Fruit fly (Drosophila melanogaster) whole organism, prepupa: Measurements from ENCODE around the gene CG45067.

Source experiments
- CG10631 ChIP-seq: fragments of 200-800 bp; sonication (Bioruptor generic); optimal IDR thresholded peaks from 2 replicates; lab custom pipeline; 2016; ENCODE audit warnings: missing biosample characterization, missing genetic modification characterization
- CG10669 ChIP-seq: fragments of 200-800 bp; sonication (Bioruptor generic); optimal IDR thresholded peaks from 3 replicates; lab custom pipeline; 2018; ENCODE audit warnings: missing biosample characterization, mild to moderate bottlenecking, missing genetic modification characterization, moderate library complexity
- CG11294 ChIP-seq: fragments of 200-800 bp; sonication (Bioruptor generic); IDR thresholded peaks from 2 replicates; pipeline ENCODE4 v1.3.6; 2022; ENCODE audit warnings: missing biosample characterization, missing genetic modification characterization
- CG15336 ChIP-seq: fragments of 200-800 bp; sonication (Bioruptor generic); IDR thresholded peaks from 2 replicates; pipeline ENCODE4 v1.3.6; 2022; ENCODE audit warnings: missing biosample characterization, missing genetic modification characterization
- CG16779 ChIP-seq: fragments of 200-800 bp; sonication (Bioruptor generic); optimal IDR thresholded peaks from 3 replicates; lab custom pipeline; 2017; ENCODE audit warnings: missing biosample characterization, mild to moderate bottlenecking, missing genetic modification characterization
- CG3032 ChIP-seq: fragments of 200-800 bp; optimal IDR thresholded peaks from 2 replicates; lab custom pipeline; 2019; ENCODE audit warnings: missing biosample characterization, mild to moderate bottlenecking, missing genetic modification characterization, moderate library complexity
- CG31627 ChIP-seq: fragments of 200-800 bp; sonication (Bioruptor generic); optimal IDR thresholded peaks from 3 replicates; lab custom pipeline; 2016; ENCODE audit warnings: missing biosample characterization, missing genetic modification characterization
- CG34406 ChIP-seq: fragments of 200-800 bp; sonication (Bioruptor generic); optimal IDR thresholded peaks from 3 replicates; lab custom pipeline; 2016; ENCODE audit warnings: missing biosample characterization, missing genetic modification characterization
- CG3919 ChIP-seq: fragments of 200-800 bp; sonication (Bioruptor generic); optimal IDR thresholded peaks from 3 replicates; lab custom pipeline; 2016; ENCODE audit warnings: missing biosample characterization, missing genetic modification characterization
- CG4318 ChIP-seq: fragments of 200-800 bp; sonication (Bioruptor generic); optimal IDR thresholded peaks from 3 replicates; lab custom pipeline; 2017; ENCODE audit warnings: missing biosample characterization, mild to moderate bottlenecking, missing genetic modification characterization
- CG6163 ChIP-seq: fragments of 200-800 bp; sonication (Bioruptor generic); IDR thresholded peaks from 3 replicates; pipeline ENCODE4 v1.3.6; 2022; ENCODE audit warnings: missing biosample characterization, missing genetic modification characterization
- CG6276 ChIP-seq: fragments of 200-800 bp; sonication (Bioruptor generic); optimal IDR thresholded peaks from 2 replicates; lab custom pipeline; 2017; ENCODE audit warnings: missing biosample characterization, mild to moderate bottlenecking, missing genetic modification characterization
- CG6854 ChIP-seq: fragments of 200-800 bp; sonication (Bioruptor generic); optimal IDR thresholded peaks from 2 replicates; lab custom pipeline; 2017; ENCODE audit warnings: missing biosample characterization, mild to moderate bottlenecking, missing genetic modification characterization
- CG7368 ChIP-seq: fragments of 200-800 bp; sonication (Bioruptor generic); optimal IDR thresholded peaks from 3 replicates; lab custom pipeline; 2016; ENCODE audit warnings: missing biosample characterization, missing genetic modification characterization
- CG8119 ChIP-seq: fragments of 200-800 bp; sonication (Bioruptor generic); IDR thresholded peaks from 3 replicates; pipeline ENCODE4 v1.3.6; 2022; ENCODE audit warnings: missing biosample characterization, missing genetic modification characterization
- CG8319 ChIP-seq: fragments of 200-800 bp; sonication (Bioruptor generic); optimal IDR thresholded peaks from 3 replicates; lab custom pipeline; 2016; ENCODE audit warnings: missing biosample characterization, missing genetic modification characterization
- CG9139 ChIP-seq: fragments of 200-800 bp; sonication (Bioruptor generic); optimal IDR thresholded peaks from 3 replicates; lab custom pipeline; 2017; ENCODE audit warnings: missing biosample characterization, mild to moderate bottlenecking, missing genetic modification characterization
- Eip75B ChIP-seq: fragments of 200-800 bp; sonication (Bioruptor generic); optimal IDR thresholded peaks from 3 replicates; lab custom pipeline; 2016; ENCODE audit warnings: missing biosample characterization, missing genetic modification characterization
- Eip93F ChIP-seq: fragments of 200-800 bp; sonication (Bioruptor generic); optimal IDR thresholded peaks from 2 replicates; lab custom pipeline; 2016; ENCODE audit warnings: missing biosample characterization, mild to moderate bottlenecking, missing genetic modification characterization
- Ets21C ChIP-seq: fragments of 200-800 bp; sonication (Bioruptor generic); optimal IDR thresholded peaks from 3 replicates; lab custom pipeline; 2016; ENCODE audit warnings: missing biosample characterization, missing genetic modification characterization
- Ets96B ChIP-seq: fragments of 200-800 bp; optimal IDR thresholded peaks from 2 replicates; lab custom pipeline; 2019; ENCODE audit warnings: missing biosample characterization, mild to moderate bottlenecking, missing genetic modification characterization, moderate library complexity
- Hr39 ChIP-seq: fragments of 200-800 bp; sonication (Bioruptor generic); optimal IDR thresholded peaks from 2 replicates; lab custom pipeline; 2016; ENCODE audit warnings: missing biosample characterization, missing genetic modification characterization
- Lpt ChIP-seq: fragments of 200-800 bp; sonication (Bioruptor generic); optimal IDR thresholded peaks from 3 replicates; lab custom pipeline; 2016; ENCODE audit warnings: missing biosample characterization, missing genetic modification characterization
- Met ChIP-seq: fragments of 200-800 bp; sonication (Bioruptor generic); optimal IDR thresholded peaks from 3 replicates; lab custom pipeline; 2016; ENCODE audit warnings: missing biosample characterization, missing genetic modification characterization
- OdsH ChIP-seq: fragments of 200-800 bp; sonication (Bioruptor generic); optimal IDR thresholded peaks from 3 replicates; lab custom pipeline; 2016; ENCODE audit warnings: missing biosample characterization, missing genetic modification characterization
- Sox102F ChIP-seq: fragments of 200-800 bp; sonication (Bioruptor generic); optimal IDR thresholded peaks from 2 replicates; lab custom pipeline; 2016; ENCODE audit warnings: missing biosample characterization, mild to moderate bottlenecking, missing genetic modification characterization
- Sox15 ChIP-seq: fragments of 200-800 bp; sonication (Bioruptor generic); optimal IDR thresholded peaks from 3 replicates; lab custom pipeline; 2016; ENCODE audit warnings: missing biosample characterization, missing genetic modification characterization
- achi ChIP-seq: fragments of 200-800 bp; sonication (Bioruptor generic); optimal IDR thresholded peaks from 3 replicates; lab custom pipeline; 2016; ENCODE audit warnings: missing biosample characterization, missing genetic modification characterization
- acj6 ChIP-seq: fragments of 200-800 bp; sonication (Bioruptor generic); optimal IDR thresholded peaks from 3 replicates; lab custom pipeline; 2016; ENCODE audit warnings: missing biosample characterization, missing genetic modification characterization
- dac ChIP-seq: fragments of 200-800 bp; sonication (Bioruptor generic); optimal IDR thresholded peaks from 2 replicates; lab custom pipeline; 2017; ENCODE audit warnings: missing biosample characterization, mild to moderate bottlenecking, missing genetic modification characterization
- dsx ChIP-seq: fragments of 200-800 bp; optimal IDR thresholded peaks from 3 replicates; lab custom pipeline; 2019; ENCODE audit warnings: missing biosample characterization, mild to moderate bottlenecking, missing genetic modification characterization, moderate library complexity; ENCODE audit not compliant: poor library complexity, severe bottlenecking
- eg ChIP-seq: fragments of 200-800 bp; sonication (Bioruptor generic); IDR thresholded peaks from 3 replicates; pipeline ENCODE4 v1.3.6; 2022; ENCODE audit warnings: missing biosample characterization, missing genetic modification characterization
- esn ChIP-seq: fragments of 200-800 bp; sonication (Bioruptor generic); optimal IDR thresholded peaks from 2 replicates; lab custom pipeline; 2016; ENCODE audit warnings: missing biosample characterization, mild to moderate bottlenecking, missing genetic modification characterization, moderate library complexity
- fd59A ChIP-seq: fragments of 200-800 bp; sonication (Bioruptor generic); optimal IDR thresholded peaks from 2 replicates; lab custom pipeline; 2017; ENCODE audit warnings: missing biosample characterization, mild to moderate bottlenecking, missing genetic modification characterization, missing genetic modification reagents
- lz ChIP-seq: fragments of 200-800 bp; sonication (Bioruptor generic); optimal IDR thresholded peaks from 3 replicates; lab custom pipeline; 2016; ENCODE audit warnings: missing biosample characterization, missing genetic modification characterization
- pdm3 ChIP-seq: fragments of 200-800 bp; sonication (Bioruptor generic); optimal IDR thresholded peaks from 3 replicates; lab custom pipeline; 2016; ENCODE audit warnings: missing biosample characterization, missing genetic modification characterization
- spab ChIP-seq: fragments of 200-800 bp; sonication (Bioruptor generic); optimal IDR thresholded peaks from 2 replicates; lab custom pipeline; 2017; ENCODE audit warnings: missing biosample characterization, mild to moderate bottlenecking, missing genetic modification characterization, missing genetic modification reagents
- ss ChIP-seq, 2 experiments: fragments of 200-800 bp; sonication (Bioruptor generic); optimal IDR thresholded peaks; 2 replicates in 1 of 2; 3 replicates in 1 of 2; lab custom pipeline; 2017 to 2018; ENCODE audit warnings: mild to moderate bottlenecking in 2 of 2, missing biosample characterization in 2 of 2, missing genetic modification characterization in 2 of 2, moderate library complexity in 1 of 2
- svp ChIP-seq: fragments of 200-800 bp; sonication (Bioruptor generic); peaks from one replicate; lab custom pipeline; 2016; ENCODE audit warnings: missing biosample characterization, missing genetic modification characterization
- topi ChIP-seq: fragments of 200-800 bp; sonication (Bioruptor generic); optimal IDR thresholded peaks from 3 replicates; lab custom pipeline; 2016; ENCODE audit warnings: missing biosample characterization, missing genetic modification characterization
- vri ChIP-seq: fragments of 200-800 bp; sonication (Bioruptor generic); optimal IDR thresholded peaks from 3 replicates; lab custom pipeline; 2016; ENCODE audit warnings: missing biosample characterization, mild to moderate bottlenecking, missing genetic modification characterization

Gene CG45067

DNA sequence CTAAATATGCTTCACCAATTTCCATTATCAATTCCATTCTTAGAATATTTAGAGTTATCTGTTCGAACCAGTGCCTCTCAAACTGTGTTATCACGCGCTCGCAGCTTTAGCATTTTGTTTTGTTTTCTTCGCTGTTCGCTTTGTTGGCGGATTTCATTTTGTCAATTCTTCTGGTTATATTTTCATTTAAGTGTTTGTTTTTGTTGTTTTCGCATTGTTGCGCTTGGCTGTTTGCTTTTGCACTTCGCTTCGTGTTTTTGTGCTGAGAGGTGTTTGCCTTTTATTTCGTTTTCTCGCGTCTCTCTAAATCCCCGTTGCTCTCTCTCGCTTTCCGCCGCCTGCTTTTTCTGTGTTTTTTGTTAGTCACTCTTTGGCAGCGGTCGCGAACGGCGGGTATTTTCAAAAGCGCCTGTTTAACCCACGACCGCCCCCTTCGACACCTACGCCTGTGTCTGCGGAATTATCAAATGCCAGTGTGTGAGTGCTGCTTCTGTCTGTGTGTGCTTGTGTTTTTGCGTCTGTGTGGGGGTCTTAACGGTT lies 36.6 kb downstream of the CG45067 start (continued):
- TF ChIP-seq ss (GFP tag; optimal IDR thresholded peaks at IDR 0.05; lab: Kevin White, UChicago) (peak; percentile 89 to 93), dsx (peak; percentile 68), svp (GFP tag; lab: Kevin White, UChicago) (peak; percentile 94), CG3032 (tag; lab: Kevin White, UChicago) (peak; percentile 32), CG15336 (GFP tag; lab: Robert Waterston, UW) (peak; percentile 91), lz (GFP tag; lab: Kevin White, UChicago) (peak; percentile 53), Hr39 (GFP tag; lab: Kevin White, UChicago) (peak; percentile 41), dac (GFP tag; lab: Kevin White, UChicago) (peak; percentile 1), CG6163 (GFP tag; lab: Robert Waterston, UW) (peak; percentile 86), CG4318 (GFP tag; lab: Kevin White, UChicago) (no peak), Ets21C (no peak), CG8319 (no peak), CG10631 (GFP tag; lab: Kevin White, UChicago) (peak; percentile 12), CG16779 (tag; lab: Kevin White, UChicago) (peak; percentile 62), acj6 (GFP tag; lab: Kevin White, UChicago) (peak; percentile 22), Eip75B (peak; percentile 46)

DNA sequence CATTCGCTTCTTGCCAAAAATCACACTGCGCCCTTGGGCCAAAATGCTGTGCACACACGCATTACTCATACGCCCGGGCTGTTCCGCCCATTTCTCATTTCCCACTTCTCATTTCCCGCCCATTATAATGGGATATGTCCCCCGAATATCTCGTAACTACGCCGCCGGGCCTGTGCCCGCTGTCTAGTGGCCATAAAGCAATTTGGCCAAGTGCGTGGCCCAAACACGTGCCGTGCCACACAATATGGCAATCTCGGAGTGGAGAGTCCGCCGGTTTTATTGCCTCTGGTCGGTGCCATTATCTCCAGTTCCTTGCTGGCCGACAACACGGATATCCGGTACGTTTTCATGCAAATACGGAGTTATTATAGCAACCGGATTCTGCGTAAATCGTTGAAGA lies 37.3 kb downstream of the CG45067 start:
- TF ChIP-seq svp (GFP tag; lab: Kevin White, UChicago) (no peak), CG11294 (no peak), eg (GFP tag; lab: Robert Waterston, UW) (0 out of 3 replicates have a peak, but pooled peaks have one; percentile 0), Met (GFP tag; lab: Kevin White, UChicago) (no peak), ss (GFP tag; optimal IDR thresholded peaks at IDR 0.05; lab: Kevin White, UChicago) (no peak)

DNA sequence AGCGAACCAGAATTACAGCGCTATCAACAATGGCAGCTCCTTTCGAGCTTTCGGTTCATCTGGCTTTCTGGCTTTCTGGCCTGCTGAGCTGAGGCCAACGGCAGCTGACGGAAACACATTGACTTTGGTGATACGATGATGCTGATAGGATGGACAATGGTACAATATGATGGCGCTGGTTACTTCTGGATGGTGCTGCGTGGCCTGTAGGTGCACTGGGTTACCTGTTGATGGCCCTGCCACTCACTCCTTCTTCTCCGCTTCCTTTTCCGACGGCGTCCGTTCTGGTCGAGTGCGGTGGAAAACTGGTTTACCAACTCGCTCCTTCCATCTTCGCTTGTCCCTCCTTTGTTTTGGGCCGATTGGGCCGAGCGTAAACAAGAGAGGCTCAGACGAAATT lies 39.5 kb downstream of the CG45067 start:
- peak; percentile 70 for TF ChIP-seq CG6854 (GFP tag; lab: Kevin White, UChicago)
- TF ChIP-seq topi (GFP tag; lab: Kevin White, UChicago): no peak
- no peak for TF ChIP-seq eg (GFP tag; lab: Robert Waterston, UW)
- peak in 1 of 2 experiments; percentile 16 for TF ChIP-seq ss (GFP tag; optimal IDR thresholded peaks at IDR 0.05; lab: Kevin White, UChicago)
- TF ChIP-seq CG6163 (GFP tag; lab: Robert Waterston, UW): 0 out of 3 replicates have a peak, but pooled peaks have one; percentile 18
- no peak for TF ChIP-seq CG9139
- TF ChIP-seq CG15336 (GFP tag; lab: Robert Waterston, UW): no peak
- TF ChIP-seq, all 60 proteins: peak for 3

DNA sequence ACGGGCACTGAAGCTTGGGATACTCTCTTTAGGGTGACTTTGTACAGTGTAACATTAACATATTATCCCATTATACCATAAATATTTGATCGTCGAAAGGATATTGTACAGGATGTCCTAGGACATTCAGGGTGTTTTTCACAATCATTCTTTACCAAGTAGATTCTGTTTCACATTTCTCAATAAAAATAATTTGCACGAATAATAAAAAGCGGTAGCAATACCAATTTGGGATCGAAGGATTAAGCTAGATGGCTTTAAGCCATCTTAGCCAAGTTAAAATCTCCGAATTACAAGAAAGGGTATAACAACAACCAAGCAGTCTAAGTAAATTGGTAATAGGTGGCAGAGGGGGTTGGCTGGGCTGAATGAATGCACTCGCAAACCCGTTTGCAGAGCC lies 39.9 kb downstream of the CG45067 start:
- TF ChIP-seq CG3032 (tag; lab: Kevin White, UChicago) (peak; percentile 59), CG8319 (no peak), CG34406 (peak; percentile 48), Sox15 (GFP tag; lab: Kevin White, UChicago) (peak; percentile 44), CG31627 (GFP tag; lab: Kevin White, UChicago) (peak; percentile 76), CG11294 (no peak), pdm3 (GFP tag; lab: Kevin White, UChicago) (peak; percentile 44), spab (GFP tag; lab: Kevin White, UChicago) (peak; percentile 36), CG3919 (GFP tag; lab: Kevin White, UChicago) (peak; percentile 31), Met (GFP tag; lab: Kevin White, UChicago) (peak; percentile 79), CG8119 (GFP tag; lab: Robert Waterston, UW) (no peak; the same call in 2 of the 3 replicates), Eip75B (peak; percentile 29), Lpt (no peak), ss (GFP tag; optimal IDR thresholded peaks at IDR 0.05; lab: Kevin White, UChicago) (no peak), achi (GFP tag; lab: Kevin White, UChicago) (peak; percentile 55), vri (GFP tag; lab: Kevin White, UChicago) (peak; percentile 16), topi (GFP tag; lab: Kevin White, UChicago) (peak; percentile 75), Ets96B (tag; lab: Kevin White, UChicago) (peak; percentile 51), Sox102F (peak; percentile 47), CG6854 (GFP tag; lab: Kevin White, UChicago) (no peak), CG16779 (tag; lab: Kevin White, UChicago) (no peak), CG10669 (GFP tag; lab: Kevin White, UChicago) (peak; percentile 29), acj6 (GFP tag; lab: Kevin White, UChicago) (peak; percentile 45), Eip93F (GFP tag; lab: Kevin White, UChicago) (no peak), CG7368 (GFP tag; lab: Kevin White, UChicago) (peak; percentile 26), fd59A (GFP tag; lab: Kevin White, UChicago) (no peak), Hr39 (GFP tag; lab: Kevin White, UChicago) (peak; percentile 70), lz (GFP tag; lab: Kevin White, UChicago) (peak; percentile 58), CG15336 (GFP tag; lab: Robert Waterston, UW) (0 out of 2 replicates have a peak, but pooled peaks have one; percentile 9), CG4318 (GFP tag; lab: Kevin White, UChicago) (no peak), esn (GFP tag; lab: Kevin White, UChicago) (peak; percentile 66), OdsH (GFP tag; lab: Kevin White, UChicago) (peak; percentile 53), dsx (no peak), CG6276 (GFP tag; lab: Kevin White, UChicago) (no peak), dac (GFP tag; lab: Kevin White, UChicago) (no peak)
